Worm (Caenorhabditis elegans) whole organism, L4 larva: ENCODE measurements around the gene swan-2.

Source experiments
- D1046.2 ChIP-seq: fragments of 200-800 bp; sonication (Bioruptor generic); IDR thresholded peaks from 2 replicates; pipeline ENCODE4 v1.3.6; 2022; ENCODE audit warnings: missing genetic modification characterization, missing compliant biosample characterization
- F44E2.7 ChIP-seq: fragments of 200-800 bp; sonication (Bioruptor generic); IDR thresholded peaks from 2 replicates; pipeline ENCODE4 v2.1.2; 2022; ENCODE audit warnings: missing genetic modification characterization, missing compliant biosample characterization
- F49E8.2 ChIP-seq: sonication (generic microtip); optimal IDR thresholded peaks from 2 replicates; lab custom pipeline; 2016; ENCODE audit warnings: missing compliant biosample characterization, mild to moderate bottlenecking, missing genetic modification characterization, borderline replicate concordance
- T20F7.1 ChIP-seq: fragments of 200-800 bp; sonication (Bioruptor generic); optimal IDR thresholded peaks from 2 replicates; lab custom pipeline; 2018; ENCODE audit warnings: mild to moderate bottlenecking, missing genetic modification characterization, missing compliant biosample characterization
- Y75B8A.6 ChIP-seq: fragments of 200-800 bp; sonication (Bioruptor generic); IDR thresholded peaks from 2 replicates; pipeline ENCODE4 v1.3.6; 2022; ENCODE audit warnings: missing genetic modification reagents, missing genetic modification characterization, missing compliant biosample characterization
- ZK337.2 ChIP-seq: fragments of 200-800 bp; sonication (Bioruptor generic); IDR thresholded peaks from 2 replicates; pipeline ENCODE4 v1.3.6; 2022; ENCODE audit warnings: missing genetic modification reagents, missing genetic modification characterization, missing compliant biosample characterization
- ZK546.5 ChIP-seq, 2 experiments: sonication (generic microtip); optimal IDR thresholded peaks; 2 replicates each; lab custom pipeline; 2017; ENCODE audit warnings: missing biosample characterization in 2 of 2, missing genetic modification characterization in 2 of 2
- aha-1 ChIP-seq: fragments of 150-350 bp; peaks from one replicate; lab custom pipeline; 2014; ENCODE audit warnings: missing biosample characterization, missing genetic modification characterization
- aly-2 ChIP-seq: sonication (generic microtip); optimal IDR thresholded peaks from 2 replicates; lab custom pipeline; 2018; ENCODE audit warnings: missing biosample characterization, missing genetic modification characterization
- ceh-20 ChIP-seq: fragments of 200-800 bp; sonication (Bioruptor generic); IDR thresholded peaks from 2 replicates; pipeline ENCODE4 v1.3.6; 2022; ENCODE audit warnings: missing genetic modification reagents, missing genetic modification characterization, missing compliant biosample characterization
- ceh-44 ChIP-seq: fragments of 200-800 bp; sonication (Bioruptor generic); IDR thresholded peaks from 2 replicates; pipeline ENCODE4 v1.3.6; 2022; ENCODE audit warnings: missing genetic modification reagents, missing genetic modification characterization, missing compliant biosample characterization
- ces-1 ChIP-seq: fragments of 150-350 bp; sonication (generic microtip); optimal IDR thresholded peaks from 4 replicates; lab custom pipeline; 2014; ENCODE audit warnings: missing biosample characterization, missing genetic modification reagents, missing genetic modification characterization
- cey-2 ChIP-seq: sonication (generic microtip); optimal IDR thresholded peaks from 3 replicates; lab custom pipeline; 2017; ENCODE audit warnings: missing genetic modification characterization, mild to moderate bottlenecking, missing compliant biosample characterization, antibody characterized with exemption, borderline replicate concordance; ENCODE audit not compliant: insufficient read depth
- daf-12 ChIP-seq: fragments of 150-350 bp; optimal IDR thresholded peaks from 2 replicates; lab custom pipeline; 2014; ENCODE audit warnings: missing biosample characterization, missing genetic modification reagents, missing genetic modification characterization
- daf-16 ChIP-seq, 3 experiments: sonication (generic microtip); optimal IDR thresholded peaks; 2 replicates each; lab custom pipeline; 2016 to 2017; ENCODE audit warnings: missing genetic modification characterization in 3 of 3, missing genetic modification reagents in 3 of 3, mild to moderate bottlenecking in 2 of 3, missing compliant biosample characterization in 2 of 3, missing biosample characterization in 1 of 3, moderate library complexity in 1 of 3
- dmd-6 ChIP-seq: fragments of 200-800 bp; sonication (Bioruptor generic); IDR thresholded peaks from 2 replicates; pipeline ENCODE4 v1.3.6; 2022; ENCODE audit warnings: missing genetic modification reagents, missing genetic modification characterization, missing compliant biosample characterization
- dpl-1 ChIP-seq: fragments of 150-350 bp; optimal IDR thresholded peaks from 2 replicates; lab custom pipeline; 2014; ENCODE audit warnings: missing biosample characterization, missing genetic modification reagents, missing genetic modification characterization
- dve-1 ChIP-seq: sonication (generic microtip); optimal IDR thresholded peaks from 2 replicates; lab custom pipeline; 2017; ENCODE audit warnings: antibody characterized with exemption, mild to moderate bottlenecking, missing genetic modification characterization, missing compliant biosample characterization; ENCODE audit not compliant: insufficient read depth
- fkh-10 ChIP-seq: fragments of 150-350 bp; optimal IDR thresholded peaks from 2 replicates; lab custom pipeline; 2014; ENCODE audit warnings: missing biosample characterization, missing genetic modification reagents, missing genetic modification characterization
- fos-1 ChIP-seq: fragments of 150-350 bp; optimal IDR thresholded peaks from 2 replicates; lab custom pipeline; 2014; ENCODE audit warnings: missing biosample characterization, missing genetic modification characterization
- gei-8 ChIP-seq: fragments of 200-800 bp; sonication (Bioruptor generic); optimal IDR thresholded peaks from 2 replicates; lab custom pipeline; 2018; ENCODE audit warnings: mild to moderate bottlenecking, missing genetic modification characterization, missing compliant biosample characterization
- hlh-11 ChIP-seq: fragments of 200-800 bp; sonication (Bioruptor generic); optimal IDR thresholded peaks from 2 replicates; lab custom pipeline; 2018; ENCODE audit warnings: mild to moderate bottlenecking, missing genetic modification characterization, missing compliant biosample characterization
- hlh-30 ChIP-seq: sonication (generic microtip); optimal IDR thresholded peaks from 2 replicates; lab custom pipeline; 2017; ENCODE audit warnings: antibody characterized with exemption, mild to moderate bottlenecking, missing genetic modification characterization, missing compliant biosample characterization; ENCODE audit not compliant: insufficient read depth
- lin-1 ChIP-seq: fragments of 200-800 bp; sonication (Bioruptor generic); IDR thresholded peaks from 2 replicates; pipeline ENCODE4 v1.3.6; 2022; ENCODE audit warnings: missing genetic modification reagents, missing genetic modification characterization, missing compliant biosample characterization
- lin-38 ChIP-seq: fragments of 200-800 bp; sonication (Bioruptor generic); IDR thresholded peaks from 2 replicates; pipeline ENCODE4 v1.3.6; 2022; ENCODE audit warnings: missing genetic modification reagents, missing genetic modification characterization, missing compliant biosample characterization
- lsy-2 ChIP-seq, 2 experiments: fragments of 150-350 bp in 1 of 2; sonication (generic microtip) in 1 of 2; optimal IDR thresholded peaks; 2 replicates each; lab custom pipeline; 2014 to 2017; ENCODE audit warnings: missing biosample characterization in 2 of 2, missing genetic modification characterization in 2 of 2
- madf-5 ChIP-seq, 2 experiments: fragments of 200-800 bp; sonication (Bioruptor generic); IDR thresholded peaks; 2 replicates each; pipeline ENCODE4 v1.3.6; 2022; ENCODE audit warnings: missing compliant biosample characterization in 2 of 2, missing genetic modification characterization in 2 of 2
- madf-9 ChIP-seq: fragments of 200-800 bp; sonication (Bioruptor generic); conservative IDR thresholded peaks from 2 replicates; pipeline ENCODE4 v1.3.6; 2022; ENCODE audit warnings: missing genetic modification reagents, missing genetic modification characterization, missing compliant biosample characterization
- mdt-29 ChIP-seq: fragments of 200-800 bp; sonication (Bioruptor generic); IDR thresholded peaks from 2 replicates; pipeline ENCODE4 v1.3.6; 2022; ENCODE audit warnings: missing genetic modification reagents, missing genetic modification characterization, missing compliant biosample characterization
- nhr-10 ChIP-seq: fragments of 150-350 bp; optimal IDR thresholded peaks from 2 replicates; lab custom pipeline; 2014; ENCODE audit warnings: missing biosample characterization, missing genetic modification characterization
- nhr-102 ChIP-seq: sonication (generic microtip); optimal IDR thresholded peaks from 2 replicates; lab custom pipeline; 2016; ENCODE audit warnings: mild to moderate bottlenecking, missing genetic modification characterization, moderate library complexity, missing compliant biosample characterization
- nhr-111 ChIP-seq: fragments of 200-800 bp; sonication (Bioruptor generic); optimal IDR thresholded peaks from 2 replicates; lab custom pipeline; 2018; ENCODE audit warnings: mild to moderate bottlenecking, missing genetic modification characterization, missing compliant biosample characterization
- nhr-237 ChIP-seq: sonication (generic microtip); optimal IDR thresholded peaks from 2 replicates; lab custom pipeline; 2017; ENCODE audit warnings: missing biosample characterization, missing genetic modification characterization
- nhr-28 ChIP-seq: fragments of 150-350 bp; optimal IDR thresholded peaks from 2 replicates; lab custom pipeline; 2014; ENCODE audit warnings: missing biosample characterization, missing genetic modification characterization
- nhr-6 ChIP-seq: fragments of 150-350 bp; optimal IDR thresholded peaks from 2 replicates; lab custom pipeline; 2014; ENCODE audit warnings: missing biosample characterization, missing genetic modification characterization
- nhr-76 ChIP-seq: fragments of 150-350 bp; optimal IDR thresholded peaks from 2 replicates; lab custom pipeline; 2014; ENCODE audit warnings: missing biosample characterization, missing genetic modification characterization
- nhr-77 ChIP-seq: fragments of 150-350 bp; optimal IDR thresholded peaks from 2 replicates; lab custom pipeline; 2014; ENCODE audit warnings: missing biosample characterization, missing genetic modification characterization
- pha-4 ChIP-seq, 2 experiments: fragments of 150-350 bp in 1 of 2; fragments of 200-800 bp in 1 of 2; sonication (Bioruptor generic) in 1 of 2; IDR thresholded peaks in 1 of 2; optimal IDR thresholded peaks in 1 of 2; 2 replicates each; pipeline versions ENCODE4 v1.3.6 to Lab custom; 2014 to 2022; ENCODE audit warnings: missing genetic modification characterization in 2 of 2, missing genetic modification reagents in 2 of 2, missing biosample characterization in 1 of 2, missing compliant biosample characterization in 1 of 2
- pqm-1 ChIP-seq: sonication (generic microtip); optimal IDR thresholded peaks from 2 replicates; lab custom pipeline; 2017; ENCODE audit warnings: missing biosample characterization, missing genetic modification characterization
- set-16 ChIP-seq: fragments of 200-800 bp; sonication (Bioruptor generic); IDR thresholded peaks from 2 replicates; pipeline ENCODE4 v1.3.6; 2022; ENCODE audit warnings: missing genetic modification reagents, missing genetic modification characterization, missing compliant biosample characterization
- tag-97 ChIP-seq: fragments of 200-800 bp; sonication (Bioruptor generic); IDR thresholded peaks from 2 replicates; pipeline ENCODE4 v1.3.6; 2022; ENCODE audit warnings: missing genetic modification characterization, missing compliant biosample characterization
- unc-62 ChIP-seq, 3 experiments: fragments of 150-350 bp in 1 of 3; sonication (generic microtip); optimal IDR thresholded peaks in 2 of 3; peaks in 1 of 3; 1 replicate in 1 of 3; 2 replicates in 2 of 3; lab custom pipeline; 2014 to 2017; ENCODE audit warnings: missing biosample characterization in 3 of 3, missing genetic modification characterization in 3 of 3, missing genetic modification reagents in 3 of 3, missing genotype in 1 of 3
- zfp-2 ChIP-seq: sonication (generic microtip); optimal IDR thresholded peaks from 2 replicates; lab custom pipeline; 2016; ENCODE audit warnings: mild to moderate bottlenecking, missing genetic modification characterization, missing compliant biosample characterization
- zip-11 ChIP-seq: fragments of 200-800 bp; sonication (Bioruptor generic); IDR thresholded peaks from 2 replicates; pipeline ENCODE4 v1.3.6; 2022; ENCODE audit warnings: missing genetic modification characterization, missing compliant biosample characterization
- ztf-7 ChIP-seq: fragments of 150-350 bp; optimal IDR thresholded peaks from 2 replicates; lab custom pipeline; 2014; ENCODE audit warnings: missing biosample characterization, missing genetic modification characterization

The swan-2 gene

ce11 chrV:13787225-13787898 is 16.7 kb downstream of the swan-2 start, which contains the start of the genes F53C11.4 and F53C11.5 (continued):
- TF ChIP-seq cey-2 (tag; lab: Kevin White, UChicago) (no peak), madf-9 (GFP tag; lab: Robert Waterston, UW) (no peak), lin-1 (GFP tag; lab: Robert Waterston, UW) (no peak), pqm-1 (tag; lab: Kevin White, UChicago) (no peak), lin-38 (GFP tag; lab: Robert Waterston, UW) (0 out of 2 replicates have a peak, but pooled peaks have one; percentile 31), mdt-29 (no peak), aly-2 (tag; lab: Kevin White, UChicago) (no peak)

ce11 chrV:13785767-13786166 is 18.3 kb downstream of the swan-2 start:
- TF ChIP-seq aha-1 (tag; lab: Kevin White, UChicago) (peak; percentile 84), dpl-1 (GFP tag; lab: Kevin White, UChicago) (no peak), zfp-2 (no peak), unc-62 (GFP tag; optimal IDR thresholded peaks at IDR 0.05 in 1 of 2; lab: Kevin White, UChicago) (peak in 1 of 2 experiments; percentile 51), unc-62 (tag; optimal IDR thresholded peaks at IDR 0.05; lab: Kevin White, UChicago) (no peak)

- TF ChIP-seq fkh-10 (GFP tag; lab: Kevin White, UChicago) (no peak), nhr-6 (tag; lab: Kevin White, UChicago) (no peak), nhr-10 (peak; percentile 19), F49E8.2 (tag; lab: Kevin White, UChicago) (no peak), gei-8 (no peak), lin-1 (GFP tag; lab: Robert Waterston, UW) (no peak), ces-1 (GFP tag; lab: Kevin White, UChicago) (no peak), madf-5 (GFP tag; IDR thresholded peaks at IDR 0.05; lab: Robert Waterston, UW) (no peak), nhr-111 (GFP tag; lab: Kevin White, UChicago) (no peak), dve-1 (tag; lab: Kevin White, UChicago) (peak; percentile 17), ceh-20 (GFP tag; lab: Robert Waterston, UW) (no peak), aly-2 (tag; lab: Kevin White, UChicago) (no peak), pha-4 (GFP tag; IDR thresholded peaks at IDR 0.05; lab: Robert Waterston, UW) (no peak), pha-4 (tag; optimal IDR thresholded peaks at IDR 0.05; lab: Kevin White, UChicago) (no peak), ztf-7 (tag; lab: Kevin White, UChicago) (no peak), daf-16 (GFP tag; optimal IDR thresholded peaks at IDR 0.05; lab: Kevin White, UChicago) (no peak), daf-16 (tag; optimal IDR thresholded peaks at IDR 0.05; lab: Kevin White, UChicago) (peak; percentile 74), Y75B8A.6 (GFP tag; lab: Robert Waterston, UW) (no peak), lin-38 (GFP tag; lab: Robert Waterston, UW) (no peak), T20F7.1 (peak; percentile 28), ZK546.5 (tag; optimal IDR thresholded peaks at IDR 0.05; lab: Kevin White, UChicago) (no peak), lsy-2 (tag; optimal IDR thresholded peaks at IDR 0.05; lab: Kevin White, UChicago) (no peak), F44E2.7 (GFP tag; lab: Robert Waterston, UW) (no peak), zip-11 (no peak), set-16 (GFP tag; lab: Robert Waterston, UW) (no peak), nhr-102 (tag; lab: Kevin White, UChicago) (no peak), D1046.2 (GFP tag; lab: Robert Waterston, UW) (no peak), dmd-6 (GFP tag; lab: Robert Waterston, UW) (peak; percentile 56), tag-97 (GFP tag; lab: Robert Waterston, UW) (no peak), fos-1 (no peak), nhr-77 (peak; percentile 55), ZK337.2 (no peak), daf-12 (tag; lab: Kevin White, UChicago) (no peak), hlh-30 (tag; lab: Kevin White, UChicago) (peak; percentile 23), nhr-76 (tag; lab: Kevin White, UChicago) (no peak), ceh-44 (no peak), aha-1 (tag; lab: Kevin White, UChicago) (peak; percentile 95), hlh-11 (tag; lab: Kevin White, UChicago) (peak; percentile 20), nhr-237 (tag; lab: Kevin White, UChicago) (no peak), nhr-28 (peak; percentile 95)
Observed at ce11 chrV:13782190-13782589, 21.9 kb downstream of the swan-2 start, which contains the start of gene decr-1.1. Gene decr-1.1, plus strand, starts transcription at chrV:13782399.
